Worm (Caenorhabditis elegans) whole organism, L4/young adult: Measurements from ENCODE around the gene nlp-29.

Experiments
- dao-5 ChIP-seq: sonication (generic microtip); optimal IDR thresholded peaks from 2 replicates; lab custom pipeline; 2016; ENCODE audit warnings: missing genotype, missing genetic modification characterization, moderate library complexity, missing compliant biosample characterization
- him-1 ChIP-seq: sonication (generic microtip); optimal IDR thresholded peaks from 2 replicates; lab custom pipeline; 2016; ENCODE audit warnings: missing genotype, missing genetic modification reagents, missing genetic modification characterization, missing compliant biosample characterization

ce11 chrV:3961235-3961634, 23.0 kb upstream of the nlp-29 start, which contains the start of gene cyp-34A6:
- TF ChIP-seq him-1 (tag; lab: Kevin White, UChicago): no peak
- no peak for TF ChIP-seq dao-5 (tag; lab: Kevin White, UChicago)
